Fruit fly (Drosophila melanogaster): ENCODE data around the gene CG7202.

DNA sequence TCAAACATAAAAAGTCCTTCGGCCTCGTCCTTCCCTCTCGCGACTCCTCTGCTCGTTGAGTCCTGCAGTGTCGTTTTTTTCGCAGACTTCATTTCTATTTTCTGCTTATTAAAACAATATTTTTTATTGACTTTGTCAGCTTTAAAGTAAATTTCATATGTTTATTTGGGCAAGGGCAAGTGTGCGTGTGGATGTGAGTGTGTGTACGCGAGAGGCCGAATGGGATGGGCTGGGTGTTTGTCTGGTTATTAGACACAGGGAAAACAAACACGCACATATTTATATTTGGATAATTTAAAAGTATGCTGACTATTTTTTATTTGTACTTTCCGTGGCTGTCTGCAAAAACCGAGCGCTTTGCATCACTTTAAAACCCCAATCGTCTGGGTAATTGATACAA is 14.7 kb downstream of the CG7202 start:
- TF ChIP-seq CG16813 (GFP tag; IDR thresholded peaks at IDR 0.05; ENCODE audit: partially characterized antibody) (no peak), Blimp-1 (GFP tag; optimal IDR thresholded peaks at IDR 0.05) (no peak), CG3726 (GFP tag; IDR thresholded peaks at IDR 0.05) (no peak), CG17612 (GFP tag; IDR thresholded peaks at IDR 0.05) (no peak)
